Worm (Caenorhabditis elegans): Measurements from ENCODE around the gene fard-1.

DNA sequence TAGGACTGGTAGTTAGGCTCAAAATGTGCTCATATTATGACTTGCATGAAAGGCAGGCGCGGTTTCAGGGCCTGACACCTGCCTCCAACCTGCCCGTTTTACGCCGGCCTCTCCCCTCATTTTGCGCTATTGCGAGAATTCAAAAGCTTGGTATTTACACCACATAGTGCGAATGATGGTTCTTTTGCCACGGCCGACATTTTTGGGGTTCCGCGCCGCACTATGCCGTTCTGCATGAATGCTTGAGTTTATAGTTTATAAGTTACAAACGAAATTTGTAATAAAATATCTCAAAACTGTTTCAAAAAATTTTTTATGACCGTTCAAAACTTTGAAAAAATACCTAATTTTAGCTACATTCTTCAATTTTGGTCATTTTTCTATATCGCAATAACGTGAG lies 44.9 kb downstream of the fard-1 start:
- TF ChIP-seq flt-1 (GFP tag; IDR thresholded peaks at IDR 0.05) (no peak), cog-1 (tag; optimal IDR thresholded peaks at IDR 0.05) (no peak), T22C8.4 (GFP tag; IDR thresholded peaks at IDR 0.05) (no peak), ztf-29 (GFP tag; IDR thresholded peaks at IDR 0.05) (no peak), ztf-23 (GFP tag; IDR thresholded peaks at IDR 0.05) (no peak), tab-1 (GFP tag; IDR thresholded peaks at IDR 0.05) (no peak)

Data from whole organism, midembryonic.